Worm (Caenorhabditis elegans) whole organism, L2 larva: ENCODE data around the gene col-173.

Experiments used
- ama-1 ChIP-seq: fragments of 150-350 bp; optimal IDR thresholded peaks from 2 replicates; lab custom pipeline; 2018; ENCODE audit warnings: inconsistent platforms
- egl-27 ChIP-seq: sonication (generic microtip); optimal IDR thresholded peaks from 3 replicates; lab custom pipeline; 2017; ENCODE audit warnings: missing biosample characterization, missing genetic modification reagents, missing genetic modification characterization
- gmeb-1 ChIP-seq: fragments of 150-350 bp; optimal IDR thresholded peaks from 2 replicates; lab custom pipeline; 2014; ENCODE audit warnings: missing biosample characterization, missing genetic modification characterization
- nhr-11 ChIP-seq: fragments of 150-350 bp; optimal IDR thresholded peaks from 2 replicates; lab custom pipeline; 2014; ENCODE audit warnings: missing biosample characterization, missing genetic modification characterization
- nhr-77 ChIP-seq: fragments of 150-350 bp; optimal IDR thresholded peaks from 2 replicates; lab custom pipeline; 2014; ENCODE audit warnings: missing biosample characterization, missing genetic modification characterization
- unc-62 ChIP-seq: fragments of 150-350 bp; optimal IDR thresholded peaks from 2 replicates; lab custom pipeline; 2014; ENCODE audit warnings: missing biosample characterization, missing genetic modification reagents, missing genetic modification characterization

- TF ChIP-seq nhr-77 (tag; lab: Kevin White, UChicago) (no peak), nhr-11 (tag; lab: Kevin White, UChicago) (no peak), unc-62 (GFP tag; lab: Kevin White, UChicago) (no peak), gmeb-1 (tag; lab: Kevin White, UChicago) (no peak), ama-1 (no peak), egl-27 (tag; lab: Kevin White, UChicago) (no peak)
These were observed 36.7 kb upstream of the col-173 start, which contains the start of gene nhx-4 for ce11 chrX:6913989-6914388.
